Fruit fly (Drosophila melanogaster) whole organism, wandering third instar larva: ENCODE data around the gene Tbc1d8-9.

ENCODE experiments used
- Abd-B ChIP-seq: fragments of >200 bp; optimal IDR thresholded peaks from 2 replicates; lab custom pipeline; 2017; ENCODE audit warnings: missing biosample characterization, missing genetic modification characterization
- CG32264 ChIP-seq: fragments of 200-800 bp; sonication (Bioruptor generic); optimal IDR thresholded peaks from 2 replicates; lab custom pipeline; 2016; ENCODE audit warnings: missing biosample characterization, missing genetic modification characterization
- CG9705 ChIP-seq: fragments of 200-800 bp; sonication (Bioruptor generic); optimal IDR thresholded peaks from 2 replicates; lab custom pipeline; 2018; ENCODE audit warnings: missing biosample characterization, mild to moderate bottlenecking, missing genetic modification characterization
- CrebA ChIP-seq: fragments of 200-800 bp; sonication (Bioruptor generic); optimal IDR thresholded peaks from 2 replicates; lab custom pipeline; 2016; ENCODE audit warnings: missing biosample characterization, mild to moderate bottlenecking, missing genetic modification characterization, borderline replicate concordance
- Dif ChIP-seq: fragments of 200-275, 200-300 bp; sonication (Bioruptor generic); optimal IDR thresholded peaks from 2 replicates; lab custom pipeline; 2018; ENCODE audit warnings: missing biosample characterization, missing genetic modification characterization; ENCODE audit not compliant: partially characterized antibody
- GATAd ChIP-seq: sonication (Bioruptor generic); optimal IDR thresholded peaks from 2 replicates; lab custom pipeline; 2016; ENCODE audit warnings: missing biosample characterization, missing genetic modification characterization
- Hr78 ChIP-seq: fragments of >200 bp; optimal IDR thresholded peaks from 2 replicates; lab custom pipeline; 2017; ENCODE audit warnings: missing biosample characterization, missing genetic modification characterization
- Hr83 ChIP-seq: fragments of 200-300 bp; sonication (Bioruptor generic); optimal IDR thresholded peaks from 2 replicates; lab custom pipeline; 2016; ENCODE audit warnings: missing biosample characterization, mild to moderate bottlenecking, missing genetic modification characterization, moderate library complexity; ENCODE audit not compliant: poor library complexity, severe bottlenecking
- Jra ChIP-seq: sonication (Bioruptor generic); optimal IDR thresholded peaks from 2 replicates; lab custom pipeline; 2016; ENCODE audit warnings: missing biosample characterization, missing genetic modification characterization
- Mio ChIP-seq: sonication (Bioruptor generic); optimal IDR thresholded peaks from 2 replicates; lab custom pipeline; 2016; ENCODE audit warnings: missing biosample characterization, missing genetic modification characterization
- Myc ChIP-seq: fragments of >200 bp; optimal IDR thresholded peaks from 2 replicates; lab custom pipeline; 2017
- N ChIP-seq: fragments of >200 bp; optimal IDR thresholded peaks from 2 replicates; lab custom pipeline; 2018; ENCODE audit warnings: missing biosample characterization, missing external identifiers, missing genetic modification characterization
- OdsH ChIP-seq: fragments of 200-800 bp; sonication (Bioruptor generic); optimal IDR thresholded peaks from 2 replicates; lab custom pipeline; 2016; ENCODE audit warnings: missing biosample characterization, mild to moderate bottlenecking, missing genetic modification characterization
- Rel ChIP-seq, 2 experiments: fragments of 200-800 bp; sonication (Bioruptor generic) in 1 of 2; optimal IDR thresholded peaks; 2 replicates in 1 of 2; 3 replicates in 1 of 2; lab custom pipeline; 2016 to 2019; ENCODE audit warnings: mild to moderate bottlenecking in 2 of 2, missing biosample characterization in 2 of 2, missing genetic modification characterization in 2 of 2, moderate library complexity in 1 of 2
- Sp1 ChIP-seq: fragments of 200-800 bp; sonication (Bioruptor generic); optimal IDR thresholded peaks from 3 replicates; lab custom pipeline; 2019; ENCODE audit warnings: missing biosample characterization, mild to moderate bottlenecking, missing genetic modification characterization, moderate library complexity
- Vsx2 ChIP-seq: fragments of 200-300, 225-300 bp; sonication (Bioruptor generic); optimal IDR thresholded peaks from 2 replicates; lab custom pipeline; 2018; ENCODE audit warnings: missing biosample characterization, missing genetic modification characterization; ENCODE audit not compliant: partially characterized antibody
- br ChIP-seq: fragments of 200-800 bp; sonication (Bioruptor generic); optimal IDR thresholded peaks from 2 replicates; lab custom pipeline; 2016; ENCODE audit warnings: missing biosample characterization, missing genetic modification characterization
- brk ChIP-seq: fragments of 200-800 bp; sonication (Bioruptor generic); optimal IDR thresholded peaks from 2 replicates; lab custom pipeline; 2016; ENCODE audit warnings: missing biosample characterization, mild to moderate bottlenecking, missing genetic modification characterization
- dl ChIP-seq, 2 experiments: fragments of 175-275, 200-275 bp in 1 of 2; fragments of 200-275 bp in 1 of 2; sonication (Bioruptor generic); optimal IDR thresholded peaks; lab custom pipeline; 2018; ENCODE audit warnings: mild to moderate bottlenecking in 2 of 2, missing biosample characterization in 2 of 2, missing genetic modification characterization in 2 of 2, moderate library complexity in 2 of 2; ENCODE audit not compliant: partially characterized antibody in 2 of 2, insufficient read depth in 1 of 2
- dmrt93B ChIP-seq: fragments of 200-800 bp; sonication (Bioruptor generic); optimal IDR thresholded peaks from 2 replicates; lab custom pipeline; 2018; ENCODE audit warnings: missing biosample characterization, mild to moderate bottlenecking, missing genetic modification characterization
- dsf ChIP-seq: sonication (Bioruptor generic); optimal IDR thresholded peaks from 2 replicates; lab custom pipeline; 2016; ENCODE audit warnings: missing biosample characterization, missing genetic modification characterization, borderline replicate concordance
- ey ChIP-seq: fragments of 200-800 bp; sonication (Bioruptor generic); optimal IDR thresholded peaks from 2 replicates; lab custom pipeline; 2016; ENCODE audit warnings: missing biosample characterization, missing genetic modification characterization
- foxo ChIP-seq, 2 experiments: fragments of 200-800 bp; sonication (Bioruptor generic); optimal IDR thresholded peaks; 2 replicates in 1 of 2; 3 replicates in 1 of 2; lab custom pipeline; 2016 to 2017; ENCODE audit warnings: missing biosample characterization in 2 of 2, missing genetic modification characterization in 2 of 2
- fru ChIP-seq: fragments of 200-800 bp; sonication (Bioruptor generic); optimal IDR thresholded peaks from 3 replicates; lab custom pipeline; 2016; ENCODE audit warnings: missing biosample characterization, mild to moderate bottlenecking, missing genetic modification characterization
- h ChIP-seq: fragments of 200-800 bp; sonication (Bioruptor generic); optimal IDR thresholded peaks from 3 replicates; lab custom pipeline; 2016; ENCODE audit warnings: missing biosample characterization, mild to moderate bottlenecking, missing genetic modification characterization
- pan ChIP-seq: fragments of >200 bp; optimal IDR thresholded peaks from 2 replicates; lab custom pipeline; 2017
- psq ChIP-seq: fragments of 200-800 bp; sonication (Bioruptor generic); optimal IDR thresholded peaks from 3 replicates; lab custom pipeline; 2017; ENCODE audit warnings: missing biosample characterization, mild to moderate bottlenecking, missing genetic modification characterization, moderate library complexity
- rgr ChIP-seq: fragments of 200-800 bp; sonication (Bioruptor generic); optimal IDR thresholded peaks from 3 replicates; lab custom pipeline; 2016; ENCODE audit warnings: missing biosample characterization, mild to moderate bottlenecking, missing genetic modification characterization
- sage ChIP-seq: fragments of 200-800 bp; sonication (Bioruptor generic); optimal IDR thresholded peaks from 2 replicates; lab custom pipeline; 2016; ENCODE audit warnings: missing biosample characterization, mild to moderate bottlenecking, missing genetic modification characterization
- sv ChIP-seq: fragments of 200-800 bp; sonication (Bioruptor generic); optimal IDR thresholded peaks from 3 replicates; lab custom pipeline; 2016; ENCODE audit warnings: missing biosample characterization, missing genetic modification characterization
- tai ChIP-seq: sonication (Bioruptor generic); optimal IDR thresholded peaks from 2 replicates; lab custom pipeline; 2016; ENCODE audit warnings: missing biosample characterization, missing genetic modification characterization
- usp ChIP-seq: fragments of >200 bp; optimal IDR thresholded peaks from 2 replicates; lab custom pipeline; 2017; ENCODE audit warnings: missing biosample characterization, missing genetic modification characterization
- woc ChIP-seq: sonication (Bioruptor generic); optimal IDR thresholded peaks from 2 replicates; lab custom pipeline; 2016; ENCODE audit warnings: missing biosample characterization, mild to moderate bottlenecking, missing genetic modification characterization

Gene Tbc1d8-9

dm6 chr3L:21363926-21364537 lies 20.5 kb upstream of the Tbc1d8-9 start:
- TF ChIP-seq brk, result no peak

- TF ChIP-seq CG9705 (GFP tag; lab: Kevin White, UChicago) (no peak), Vsx2 (GFP tag; lab: Kevin White, UChicago) (no peak), Myc (peak; percentile 29), dl (GFP tag; optimal IDR thresholded peaks at IDR 0.05; lab: Kevin White, UChicago; ENCODE audit: insufficient read depth in 1 of 2, partially characterized antibody in 2 of 2) (no peak), N (GFP tag; lab: Kevin White, UChicago) (peak; percentile 1), CrebA (no peak), CG32264 (no peak), foxo (GFP tag; optimal IDR thresholded peaks at IDR 0.05; lab: Kevin White, UChicago) (no peak), Abd-B (GFP tag; lab: Kevin White, UChicago) (no peak), rgr (no peak), dmrt93B (GFP tag; lab: Kevin White, UChicago) (no peak), ey (no peak), GATAd (GFP tag; lab: Kevin White, UChicago) (no peak)
Measured at dm6 chr3L:21359879-21360278, 16.4 kb upstream of the Tbc1d8-9 start, which contains the start of gene CG32440. CG32440 (plus strand) TSS chr3L:21360179.

dm6 chr3L:21357383-21357782 lies 13.9 kb upstream of the Tbc1d8-9 start, which contains the start of gene CG32437:
CG32437 (plus strand) TSS chr3L:21357683.
- TF ChIP-seq psq (GFP tag; lab: Kevin White, UChicago) (no peak), Dif (GFP tag; lab: Kevin White, UChicago) (no peak), Jra (no peak), N (GFP tag; lab: Kevin White, UChicago) (no peak)

dm6 chr3L:21356395-21356794 lies 12.9 kb upstream of the Tbc1d8-9 start, which contains the start of gene CG12971:
CG12971 (minus strand) TSS chr3L:21356495.
- no peak for TF ChIP-seq Abd-B (GFP tag; lab: Kevin White, UChicago)
- no peak for TF ChIP-seq tai (GFP tag; lab: Kevin White, UChicago)
- TF ChIP-seq sv (GFP tag; lab: Kevin White, UChicago), result no peak
- no peak for TF ChIP-seq Myc
- TF ChIP-seq CrebA, result no peak
- no peak for TF ChIP-seq Mio (GFP tag; lab: Kevin White, UChicago)
- TF ChIP-seq Sp1 (GFP tag; lab: Kevin White, UChicago), result no peak
- TF ChIP-seq sage (GFP tag; lab: Kevin White, UChicago), result no peak
- no peak for TF ChIP-seq dmrt93B (GFP tag; lab: Kevin White, UChicago)
- no peak for TF ChIP-seq foxo (GFP tag; optimal IDR thresholded peaks at IDR 0.05; lab: Kevin White, UChicago)
- TF ChIP-seq pan (lab: Kevin White, UChicago), result no peak
- TF ChIP-seq usp, result no peak
- TF ChIP-seq CG9705 (GFP tag; lab: Kevin White, UChicago), result no peak
- TF ChIP-seq OdsH (GFP tag; lab: Kevin White, UChicago), result no peak
- TF ChIP-seq woc (GFP tag; lab: Kevin White, UChicago), result no peak
- no peak for TF ChIP-seq Vsx2 (GFP tag; lab: Kevin White, UChicago)
- no peak for TF ChIP-seq Hr78 (GFP tag; lab: Kevin White, UChicago)
- TF ChIP-seq, all 38 proteins: peak for 0

- TF ChIP-seq pan (lab: Kevin White, UChicago) (no peak), Myc (no peak), tai (GFP tag; lab: Kevin White, UChicago) (no peak), psq (GFP tag; lab: Kevin White, UChicago) (peak; percentile 32), foxo (GFP tag; optimal IDR thresholded peaks at IDR 0.05; lab: Kevin White, UChicago) (peak in 1 of 2 experiments; percentile 2), fru (peak; percentile 49), sage (GFP tag; lab: Kevin White, UChicago) (no peak), woc (GFP tag; lab: Kevin White, UChicago) (no peak), Dif (GFP tag; lab: Kevin White, UChicago) (no peak), dmrt93B (GFP tag; lab: Kevin White, UChicago) (no peak), brk (no peak), OdsH (GFP tag; lab: Kevin White, UChicago) (peak; percentile 34), dsf (GFP tag; lab: Kevin White, UChicago) (no peak), CrebA (peak; percentile 76), h (GFP tag; lab: Kevin White, UChicago) (peak; percentile 58), br (GFP tag; lab: Kevin White, UChicago) (peak; percentile 6), Jra (peak; percentile 30), Hr83 (peak; percentile 72), Rel (GFP tag; optimal IDR thresholded peaks at IDR 0.05; lab: Kevin White, UChicago) (peak; percentile 9), Rel (tag; optimal IDR thresholded peaks at IDR 0.05; lab: Kevin White, UChicago) (no peak), rgr (no peak)
Measured at dm6 chr3L:21348983-21349432, 5.5 kb upstream of the Tbc1d8-9 start, which contains the start of gene ebd2. ebd2 (minus strand) TSS chr3L:21349288.
